Fruit fly (Drosophila melanogaster) whole organism, embryonic: ENCODE results near the gene Cngl.
A peak's percentile ranks its signal among the peaks of the same experiment; 100 is the strongest.

Experiments used
- ATbp ChIP-seq: fragments of 200-800 bp; sonication (Bioruptor generic); optimal IDR thresholded peaks from 2 replicates; lab custom pipeline; 2017; ENCODE audit warnings: missing biosample characterization, mild to moderate bottlenecking, missing genetic modification characterization, missing genetic modification reagents
- Adf1 ChIP-seq: fragments of 200-800 bp; sonication (Bioruptor generic); IDR thresholded peaks from 2 replicates; pipeline ENCODE4 v1.3.6; 2022; ENCODE audit warnings: missing biosample characterization, missing genetic modification characterization
- B-H1 ChIP-seq: fragments of 200-800 bp; sonication (Bioruptor generic); IDR thresholded peaks from 3 replicates; pipeline ENCODE4 v1.3.6; 2022; ENCODE audit warnings: missing biosample characterization, missing genetic modification characterization
- CG10267 ChIP-seq: fragments of 200-800 bp; sonication (Bioruptor generic); optimal IDR thresholded peaks from 2 replicates; lab custom pipeline; 2018; ENCODE audit warnings: missing biosample characterization, mild to moderate bottlenecking, missing genetic modification characterization, moderate library complexity
- CG10321 ChIP-seq: fragments of 200-800 bp; sonication (Bioruptor generic); IDR thresholded peaks from 2 replicates; pipeline ENCODE4 v1.3.6; 2022; ENCODE audit warnings: missing biosample characterization, missing genetic modification characterization
- CG11398 ChIP-seq: fragments of 200-800 bp; sonication (Bioruptor generic); optimal IDR thresholded peaks from 2 replicates; lab custom pipeline; 2016; ENCODE audit warnings: missing biosample characterization, missing genetic modification characterization
- CG12769 ChIP-seq: fragments of 200-800 bp; sonication (Bioruptor generic); optimal IDR thresholded peaks from 2 replicates; lab custom pipeline; 2019; ENCODE audit warnings: missing biosample characterization, mild to moderate bottlenecking, missing genetic modification characterization, moderate library complexity
- CG15696 ChIP-seq: fragments of 200-800 bp; sonication (Bioruptor generic); optimal IDR thresholded peaks from 2 replicates; lab custom pipeline; 2019; ENCODE audit warnings: missing biosample characterization, mild to moderate bottlenecking, missing genetic modification characterization, moderate library complexity
- CG18262 ChIP-seq: fragments of 200-800 bp; optimal IDR thresholded peaks from 3 replicates; lab custom pipeline; 2019; ENCODE audit warnings: missing biosample characterization, mild to moderate bottlenecking, missing genetic modification characterization, moderate library complexity
- CG1832 ChIP-seq: fragments of 200-800 bp; sonication (Bioruptor generic); optimal IDR thresholded peaks from 2 replicates; lab custom pipeline; 2017; ENCODE audit warnings: missing biosample characterization, mild to moderate bottlenecking, missing genetic modification characterization, inconsistent platforms
- CG2199 ChIP-seq: fragments of 200-800 bp; sonication (Bioruptor generic); IDR thresholded peaks from 3 replicates; pipeline ENCODE4 v1.3.6; 2022; ENCODE audit warnings: missing biosample characterization, missing genetic modification characterization
- CG4424 ChIP-seq: fragments of 200-800 bp; sonication (Bioruptor generic); optimal IDR thresholded peaks from 3 replicates; lab custom pipeline; 2016; ENCODE audit warnings: missing biosample characterization, missing genetic modification characterization
- CG7556 ChIP-seq: fragments of 200-800 bp; sonication (Bioruptor generic); optimal IDR thresholded peaks from 2 replicates; lab custom pipeline; 2017; ENCODE audit warnings: missing biosample characterization, mild to moderate bottlenecking, missing genetic modification characterization
- CG8478 ChIP-seq: fragments of >200 bp; optimal IDR thresholded peaks from 2 replicates; lab custom pipeline; 2018
- CG8924 ChIP-seq: fragments of 200-800 bp; optimal IDR thresholded peaks from 3 replicates; lab custom pipeline; 2019; ENCODE audit warnings: missing biosample characterization, mild to moderate bottlenecking, missing genetic modification characterization, moderate library complexity
- CTCF ChIP-seq: fragments of 200-800 bp; sonication (Bioruptor generic); optimal IDR thresholded peaks from 2 replicates; lab custom pipeline; 2017; ENCODE audit warnings: missing biosample characterization, mild to moderate bottlenecking, missing genetic modification characterization, moderate library complexity
- CoRest ChIP-seq: fragments of 200-800 bp; sonication (Bioruptor generic); optimal IDR thresholded peaks from 3 replicates; lab custom pipeline; 2018; ENCODE audit warnings: missing biosample characterization, mild to moderate bottlenecking, missing genetic modification characterization, moderate library complexity
- Deaf1 ChIP-seq: fragments of 200-800 bp; optimal IDR thresholded peaks from 3 replicates; lab custom pipeline; 2019; ENCODE audit warnings: missing biosample characterization, mild to moderate bottlenecking, missing genetic modification characterization, moderate library complexity
- Dip2 ChIP-seq: fragments of 200-800 bp; sonication (Bioruptor generic); IDR thresholded peaks from 2 replicates; pipeline ENCODE4 v1.3.6; 2022; ENCODE audit warnings: missing biosample characterization, missing genetic modification characterization
- ERR ChIP-seq: fragments of 200-800 bp; sonication (Bioruptor generic); optimal IDR thresholded peaks from 2 replicates; lab custom pipeline; 2016; ENCODE audit warnings: missing biosample characterization, missing genetic modification characterization
- Ets65A ChIP-seq: fragments of 200-800 bp; sonication (Bioruptor generic); peaks from one replicate; lab custom pipeline; 2016; ENCODE audit warnings: missing biosample characterization, missing genetic modification characterization
- Hr39 ChIP-seq: fragments of >200 bp; optimal IDR thresholded peaks from 2 replicates; lab custom pipeline; 2017
- Med ChIP-seq: fragments of 200-800 bp; sonication (Bioruptor generic); peaks from one replicate; lab custom pipeline; 2016; ENCODE audit warnings: missing biosample characterization, missing genetic modification characterization, mild to moderate bottlenecking, inconsistent platforms, moderate library complexity
- Nf-YB ChIP-seq: fragments of 200-800 bp; sonication (Bioruptor generic); optimal IDR thresholded peaks from 3 replicates; lab custom pipeline; 2019; ENCODE audit warnings: missing biosample characterization, mild to moderate bottlenecking, missing genetic modification characterization, moderate library complexity
- Nf-YC ChIP-seq: fragments of 200-800 bp; optimal IDR thresholded peaks from 3 replicates; lab custom pipeline; 2019; ENCODE audit warnings: missing biosample characterization, mild to moderate bottlenecking, missing genetic modification characterization, moderate library complexity
- Sry-δ ChIP-seq: fragments of 200-800 bp; sonication (Bioruptor generic); optimal IDR thresholded peaks from 2 replicates; lab custom pipeline; 2016; ENCODE audit warnings: missing biosample characterization, missing genetic modification characterization
- Trl ChIP-seq, 3 experiments: fragments of >200 bp in 2 of 3; fragments of 200-800 bp in 1 of 3; sonication (Bioruptor generic) in 1 of 3; optimal IDR thresholded peaks; 2 replicates in 1 of 3; 3 replicates in 2 of 3; lab custom pipeline; 2016 to 2017; ENCODE audit warnings: missing biosample characterization in 1 of 3, missing genetic modification characterization in 1 of 3
- cg ChIP-seq: fragments of 200-800 bp; sonication (Bioruptor generic); optimal IDR thresholded peaks from 3 replicates; lab custom pipeline; 2019; ENCODE audit warnings: missing biosample characterization, mild to moderate bottlenecking, missing genetic modification characterization, moderate library complexity
- ewg ChIP-seq: fragments of 200-800 bp; sonication (Bioruptor generic); optimal IDR thresholded peaks from 3 replicates; lab custom pipeline; 2017; ENCODE audit warnings: mild to moderate bottlenecking, missing biosample characterization, missing genetic modification reagents, missing genetic modification characterization
- fd3F ChIP-seq: fragments of 200-800 bp; sonication (Bioruptor generic); optimal IDR thresholded peaks from 2 replicates; lab custom pipeline; 2018; ENCODE audit warnings: missing biosample characterization, mild to moderate bottlenecking, missing genetic modification characterization, moderate library complexity
- grau ChIP-seq: fragments of 200-800 bp; optimal IDR thresholded peaks from 3 replicates; lab custom pipeline; 2019; ENCODE audit warnings: missing biosample characterization, mild to moderate bottlenecking, missing genetic modification characterization, moderate library complexity
- nmo ChIP-seq: fragments of 200-800 bp; sonication (Bioruptor generic); optimal IDR thresholded peaks from 2 replicates; lab custom pipeline; 2018; ENCODE audit warnings: missing biosample characterization, mild to moderate bottlenecking, missing genetic modification characterization, moderate library complexity
- onecut ChIP-seq: fragments of 200-800 bp; sonication (Bioruptor generic); IDR thresholded peaks from 2 replicates; pipeline ENCODE4 v1.3.6; 2022; ENCODE audit warnings: missing biosample characterization, missing genetic modification characterization
- pzg ChIP-seq: fragments of 200-800 bp; sonication (Bioruptor generic); optimal IDR thresholded peaks from 3 replicates; lab custom pipeline; 2018; ENCODE audit warnings: missing biosample characterization, mild to moderate bottlenecking, missing genetic modification characterization, moderate library complexity
- sens ChIP-seq: fragments of 200-800 bp; sonication (Bioruptor generic); peaks from one replicate; lab custom pipeline; 2016; ENCODE audit warnings: missing biosample characterization, missing genetic modification characterization
- seq ChIP-seq: fragments of 200-800 bp; sonication (Bioruptor generic); IDR thresholded peaks from 2 replicates; pipeline ENCODE4 v1.3.6; 2022; ENCODE audit warnings: missing biosample characterization, missing genetic modification characterization
- sqz ChIP-seq: fragments of 200-800 bp; sonication (Bioruptor generic); optimal IDR thresholded peaks from 3 replicates; lab custom pipeline; 2018; ENCODE audit warnings: missing biosample characterization, mild to moderate bottlenecking, missing genetic modification characterization
- tll ChIP-seq, 2 experiments: fragments of 200-800 bp in 1 of 2; fragments of >200 bp in 1 of 2; sonication (Bioruptor generic) in 1 of 2; optimal IDR thresholded peaks; 2 replicates each; lab custom pipeline; 2017 to 2019; ENCODE audit warnings: missing biosample characterization in 2 of 2, missing genetic modification characterization in 2 of 2, mild to moderate bottlenecking in 1 of 2, moderate library complexity in 1 of 2
- twi ChIP-seq: fragments of 200-800 bp; optimal IDR thresholded peaks from 2 replicates; lab custom pipeline; 2019; ENCODE audit warnings: missing biosample characterization, mild to moderate bottlenecking, missing genetic modification characterization, moderate library complexity

Gene Cngl

dm6 chrX:15363649-15364048, 77.4 kb downstream of the Cngl start (continued):
- TF ChIP-seq CG10267 (tag; lab: Kevin White, UChicago) (peak; percentile 24), grau (peak; percentile 26), nmo (GFP tag; lab: Kevin White, UChicago) (peak; percentile 48), sens (GFP tag; lab: Kevin White, UChicago) (peak; percentile 17), fd3F (GFP tag; lab: Kevin White, UChicago) (no peak), ATbp (GFP tag; lab: Kevin White, UChicago) (peak; percentile 9), CoRest (tag; lab: Kevin White, UChicago) (peak; percentile 38), CG7556 (peak; percentile 45), Ets65A (GFP tag; lab: Kevin White, UChicago) (peak; percentile 14)
- TF ChIP-seq, all 482 proteins: peak for 45

dm6 chrX:15360961-15361360, 80.1 kb downstream of the Cngl start, which contains the start of gene Pp1-13C:
Pp1-13C (minus strand) TSS chrX:15361061.
- TF ChIP-seq CG18262 (tag; lab: Kevin White, UChicago), result no peak
- TF ChIP-seq, all 482 proteins: peak for 0

- TF ChIP-seq CG8924, result peak; percentile 19
- TF ChIP-seq CG4424 (GFP tag; lab: Kevin White, UChicago), result no peak
- TF ChIP-seq CoRest (tag; lab: Kevin White, UChicago), result peak; percentile 31
- TF ChIP-seq CG1832 (GFP tag; lab: Kevin White, UChicago), result peak; percentile 96
- TF ChIP-seq Deaf1, result peak; percentile 26
- TF ChIP-seq Ets65A (GFP tag; lab: Kevin White, UChicago), result peak; percentile 74
- TF ChIP-seq CG2199 (GFP tag; lab: Robert Waterston, UW), result 0 out of 3 replicates have a peak, but pooled peaks have one; percentile 33
- TF ChIP-seq CG10321 (GFP tag; lab: Robert Waterston, UW), result peak; percentile 83
- peak; percentile 13 for TF ChIP-seq Hr39 (lab: Kevin White, UChicago)
- peak; percentile 99 for TF ChIP-seq ewg (GFP tag; lab: Kevin White, UChicago)
- TF ChIP-seq sens (GFP tag; lab: Kevin White, UChicago), result peak; percentile 17
- TF ChIP-seq Trl (optimal IDR thresholded peaks at IDR 0.05; lab: Kevin White, UChicago), result peak; percentile 29 to 55
- no peak for TF ChIP-seq Trl (GFP tag; optimal IDR thresholded peaks at IDR 0.05; lab: Kevin White, UChicago)
- TF ChIP-seq CG12769 (tag; lab: Kevin White, UChicago), result no peak
- TF ChIP-seq Sry-δ (GFP tag; lab: Kevin White, UChicago), result no peak
- TF ChIP-seq twi (tag; lab: Kevin White, UChicago), result peak; percentile 28
- peak; percentile 95 for TF ChIP-seq Nf-YB (GFP tag; lab: Kevin White, UChicago)
- no peak for TF ChIP-seq pzg
- TF ChIP-seq ERR, result no peak
- peak; percentile 97 for TF ChIP-seq Nf-YC (tag; lab: Kevin White, UChicago)
- 0 out of 2 replicates have a peak, but pooled peaks have one; percentile 24 for TF ChIP-seq Adf1 (GFP tag; lab: Robert Waterston, UW)
- peak in 1 of 2 experiments; percentile 65 for TF ChIP-seq tll (GFP tag; optimal IDR thresholded peaks at IDR 0.05; lab: Kevin White, UChicago)
- peak; percentile 53 for TF ChIP-seq cg (GFP tag; lab: Kevin White, UChicago)
- 0 out of 2 replicates have a peak, but pooled peaks have one; percentile 47 for TF ChIP-seq seq
- peak; percentile 87 for TF ChIP-seq CG8478 (lab: Kevin White, UChicago)
- TF ChIP-seq sqz (GFP tag; lab: Kevin White, UChicago), result peak; percentile 79
Measured at dm6 chrX:15356410-15356809, 84.6 kb downstream of the Cngl start.

- TF ChIP-seq B-H1 (GFP tag; lab: Robert Waterston, UW), result no peak
- TF ChIP-seq Med (GFP tag; lab: Kevin White, UChicago), result peak; percentile 10
- TF ChIP-seq CG15696 (tag; lab: Kevin White, UChicago), result peak; percentile 33
- TF ChIP-seq Dip2 (GFP tag; lab: Robert Waterston, UW), result peak; percentile 87
- TF ChIP-seq onecut, result no peak
- TF ChIP-seq CG11398, result no peak
- TF ChIP-seq CTCF (GFP tag; lab: Kevin White, UChicago), result peak; percentile 89
Measured at dm6 chrX:15353654-15354053, 87.4 kb downstream of the Cngl start.
